Worm (Caenorhabditis elegans): ENCODE results near the gene spe-26.

ce11 chrIV:10360336-10360735, 31.4 kb downstream of the spe-26 start, which contains the start of gene ugt-59:
- TF ChIP-seq snpc-4 (tag; optimal IDR thresholded peaks at IDR 0.05) (no peak), elt-1 (tag; optimal IDR thresholded peaks at IDR 0.05) (no peak), zag-1 (tag; optimal IDR thresholded peaks at IDR 0.05) (no peak), fos-1 (tag; optimal IDR thresholded peaks at IDR 0.05) (no peak), unc-39 (tag; optimal IDR thresholded peaks at IDR 0.05) (no peak), nhr-12 (tag; optimal IDR thresholded peaks at IDR 0.05) (no peak), ceh-16 (tag; optimal IDR thresholded peaks at IDR 0.05) (no peak), nhr-237 (tag; optimal IDR thresholded peaks at IDR 0.05) (no peak), F13H6.1 (tag; optimal IDR thresholded peaks at IDR 0.05) (no peak), lin-39 (tag; optimal IDR thresholded peaks at IDR 0.05) (no peak), ama-1 (optimal IDR thresholded peaks at IDR 0.05) (no peak), mdl-1 (tag; optimal IDR thresholded peaks at IDR 0.05) (no peak), ceh-82 (tag; optimal IDR thresholded peaks at IDR 0.05) (no peak)
